Fruit fly (Drosophila melanogaster): ENCODE results near the gene CG8534.

CG8534 gene

DNA sequence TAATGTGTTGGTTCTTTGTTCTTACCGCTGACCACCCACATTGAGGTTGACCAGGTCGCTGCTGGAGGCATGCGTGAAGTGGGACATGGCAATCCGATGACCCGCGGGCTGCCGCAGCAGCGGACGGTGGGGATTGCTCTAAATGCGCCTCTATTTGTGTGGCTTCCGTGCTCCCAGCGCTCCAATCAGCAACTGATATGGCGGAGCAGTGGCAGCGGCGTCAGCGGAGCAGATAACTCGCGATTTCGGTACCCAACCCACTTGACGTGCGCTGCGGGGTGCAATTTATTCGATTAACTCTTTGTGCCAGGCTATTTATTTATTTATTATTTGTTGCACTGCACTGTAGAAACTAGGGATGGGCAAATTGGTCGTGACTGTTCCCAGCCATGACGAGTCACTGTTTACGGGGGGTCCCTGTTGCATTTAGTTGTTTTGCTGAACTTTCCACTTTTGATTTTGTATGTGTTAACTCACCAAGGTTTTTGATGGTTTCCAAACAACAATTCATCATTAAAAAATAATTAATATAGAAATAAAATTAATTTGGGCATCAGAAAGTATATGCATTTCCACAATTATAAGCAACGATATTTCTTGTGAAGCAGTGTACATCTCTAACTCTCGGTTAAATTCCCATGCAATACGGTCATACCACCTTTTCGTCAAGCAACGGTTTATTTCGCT, 11.8 kb upstream of the CG8534 start, which contains the start of the genes CG9467 and CG8526 (continued):
- no peak for TF ChIP-seq CG7271 (tag; optimal IDR thresholded peaks at IDR 0.05)
- TF ChIP-seq unpg (GFP tag; optimal IDR thresholded peaks at IDR 0.05), result peak; percentile 55
- TF ChIP-seq CG12659 (GFP tag; optimal IDR thresholded peaks at IDR 0.05), result peak; percentile 75
- peak; percentile 84 for TF ChIP-seq Myb (GFP tag; optimal IDR thresholded peaks at IDR 0.05)
- TF ChIP-seq CG10274 (GFP tag; optimal IDR thresholded peaks at IDR 0.05), result no peak
- no peak for TF ChIP-seq schlank (tag; optimal IDR thresholded peaks at IDR 0.05)
- peak; percentile 63 for TF ChIP-seq CG6791 (GFP tag; IDR thresholded peaks at IDR 0.05; ENCODE audit: partially characterized antibody)
- TF ChIP-seq CG7928 (GFP tag; optimal IDR thresholded peaks at IDR 0.05), result peak; percentile 76
- TF ChIP-seq chinmo (GFP tag; IDR thresholded peaks at IDR 0.05; ENCODE audit: partially characterized antibody), result peak; percentile 79; the same call in 2 of the 4 replicates
- TF ChIP-seq CG6854 (GFP tag; optimal IDR thresholded peaks at IDR 0.05), result no peak
- no peak for TF ChIP-seq usp (GFP tag; optimal IDR thresholded peaks at IDR 0.05)
- TF ChIP-seq Drgx (GFP tag; IDR thresholded peaks at IDR 0.05), result no peak
- TF ChIP-seq Usf (GFP tag; optimal IDR thresholded peaks at IDR 0.05), result peak; percentile 49
- no peak for TF ChIP-seq gce (GFP tag; IDR thresholded peaks at IDR 0.05)
- peak; percentile 30; the same call in 1 of the 2 replicates for TF ChIP-seq CG32767 (GFP tag; IDR thresholded peaks at IDR 0.05)
- peak; percentile 55; the same call in 2 of the 3 replicates for TF ChIP-seq zfh1 (GFP tag; IDR thresholded peaks at IDR 0.05)
- TF ChIP-seq unc-4 (GFP tag; IDR thresholded peaks at IDR 0.05; ENCODE audit: partially characterized antibody), result peak; percentile 80
- TF ChIP-seq CG11093 (GFP tag; IDR thresholded peaks at IDR 0.05), result 0 out of 3 replicates have a peak, but pooled peaks have one; percentile 41
- TF ChIP-seq CG11398 (GFP tag; optimal IDR thresholded peaks at IDR 0.05), result no peak
- TF ChIP-seq da (GFP tag; optimal IDR thresholded peaks at IDR 0.05), result no peak
- TF ChIP-seq phol (tag; optimal IDR thresholded peaks at IDR 0.05), result peak; percentile 83
- TF ChIP-seq Dad (GFP tag; optimal IDR thresholded peaks at IDR 0.05), result no peak
- TF ChIP-seq sd (tag; optimal IDR thresholded peaks at IDR 0.05), result no peak
- peak; percentile 71 for TF ChIP-seq CG34224 (GFP tag; IDR thresholded peaks at IDR 0.05; ENCODE audit: partially characterized antibody)
- TF ChIP-seq CG31388 (GFP tag; optimal IDR thresholded peaks at IDR 0.05), result peak; percentile 65
- no peak for TF ChIP-seq CG4282 (GFP tag; optimal IDR thresholded peaks at IDR 0.05)
- 0 out of 2 replicates have a peak, but pooled peaks have one; percentile 8 for TF ChIP-seq Ada2b (GFP tag; IDR thresholded peaks at IDR 0.05)
- TF ChIP-seq CG17186 (GFP tag; optimal IDR thresholded peaks at IDR 0.05), result peak; percentile 24
- no peak for TF ChIP-seq ro (GFP tag; IDR thresholded peaks at IDR 0.05)
- TF ChIP-seq Trl (optimal IDR thresholded peaks at IDR 0.05), result no peak
- peak; percentile 28 for TF ChIP-seq Trl (GFP tag; optimal IDR thresholded peaks at IDR 0.05)
- TF ChIP-seq sima (GFP tag; optimal IDR thresholded peaks at IDR 0.05), result no peak
- TF ChIP-seq C15 (GFP tag; IDR thresholded peaks at IDR 0.05), result 0 out of 3 replicates have a peak, but pooled peaks have one; percentile 17
- TF ChIP-seq fu2 (GFP tag; optimal IDR thresholded peaks at IDR 0.05), result no peak
- TF ChIP-seq jing (GFP tag; optimal IDR thresholded peaks at IDR 0.05), result no peak
- TF ChIP-seq Ptx1 (GFP tag; IDR thresholded peaks at IDR 0.05), result peak; percentile 67; the same call in 1 of the 2 replicates
- TF ChIP-seq Max (GFP tag; optimal IDR thresholded peaks at IDR 0.05), result peak; percentile 74
- TF ChIP-seq CG1832 (GFP tag; optimal IDR thresholded peaks at IDR 0.05), result no peak
- TF ChIP-seq CG14667 (GFP tag; IDR thresholded peaks at IDR 0.05), result peak; percentile 48
- TF ChIP-seq gsb-n (tag; optimal IDR thresholded peaks at IDR 0.05), result no peak
- TF ChIP-seq CG6683 (GFP tag; optimal IDR thresholded peaks at IDR 0.05), result no peak
- no peak for TF ChIP-seq CG14050 (GFP tag; IDR thresholded peaks at IDR 0.05)
- TF ChIP-seq CG1602 (GFP tag; optimal IDR thresholded peaks at IDR 0.05), result peak; percentile 61
- 0 out of 2 replicates have a peak, but pooled peaks have one; percentile 9 for TF ChIP-seq sens-2 (GFP tag; IDR thresholded peaks at IDR 0.05)
- no peak for TF ChIP-seq slp2 (GFP tag; optimal IDR thresholded peaks at IDR 0.05)
- TF ChIP-seq gsb (GFP tag; IDR thresholded peaks at IDR 0.05), result no peak
- TF ChIP-seq CG3995 (GFP tag; optimal IDR thresholded peaks at IDR 0.05), result peak; percentile 99
- no peak for TF ChIP-seq eve (GFP tag; optimal IDR thresholded peaks at IDR 0.05)
- TF ChIP-seq lilli (GFP tag; optimal IDR thresholded peaks at IDR 0.05), result peak; percentile 75
- TF ChIP-seq repo (GFP tag; optimal IDR thresholded peaks at IDR 0.05), result no peak
- TF ChIP-seq sr (GFP tag; IDR thresholded peaks at IDR 0.05), result no peak

Data from whole organism, embryonic.